Fruit fly (Drosophila melanogaster): Measurements from ENCODE around the gene CG13933.

- no peak for TF ChIP-seq EcR (GFP tag; optimal IDR thresholded peaks at IDR 0.05)
- no peak for TF ChIP-seq psq (optimal IDR thresholded peaks at IDR 0.05)
- TF ChIP-seq Dll (optimal IDR thresholded peaks at IDR 0.05) = no peak
- TF ChIP-seq CG8478 (optimal IDR thresholded peaks at IDR 0.05) = no peak
- no peak for TF ChIP-seq usp (GFP tag; optimal IDR thresholded peaks at IDR 0.05)
These were observed 33.8 kb downstream of the CG13933 start for dm6 chr3L:1741107-1741506.

Measured in whole organism.